Worm (Caenorhabditis elegans) whole organism, L1 larva: ENCODE data around the gene F07G11.1.
"Not testable (repeated sequence)": the region's sequence is repeated elsewhere in the genome, so short reads cannot be mapped to it uniquely, and the experiment has no call there.

Source experiments
- ceh-8 ChIP-seq: fragments of 200-800 bp; sonication (Bioruptor generic); optimal IDR thresholded peaks from 2 replicates; lab custom pipeline; 2018; ENCODE audit warnings: mild to moderate bottlenecking, missing genetic modification characterization, moderate library complexity, missing compliant biosample characterization
- lin-39 ChIP-seq: fragments of 150-350 bp; optimal IDR thresholded peaks from 2 replicates; lab custom pipeline; 2014; ENCODE audit warnings: missing biosample characterization, missing genetic modification reagents, missing genetic modification characterization
- lsy-2 ChIP-seq, 2 experiments: fragments of 150-350 bp; optimal IDR thresholded peaks; 2 replicates each; lab custom pipeline; 2014; ENCODE audit warnings: missing biosample characterization in 2 of 2, missing genetic modification characterization in 2 of 2
- nhr-11 ChIP-seq: fragments of 150-350 bp; optimal IDR thresholded peaks from 2 replicates; lab custom pipeline; 2014; ENCODE audit warnings: missing biosample characterization, missing genetic modification characterization
- unc-130 ChIP-seq: fragments of 150-350 bp; optimal IDR thresholded peaks from 2 replicates; lab custom pipeline; 2017; ENCODE audit warnings: missing biosample characterization, missing genetic modification characterization, inconsistent platforms

DNA sequence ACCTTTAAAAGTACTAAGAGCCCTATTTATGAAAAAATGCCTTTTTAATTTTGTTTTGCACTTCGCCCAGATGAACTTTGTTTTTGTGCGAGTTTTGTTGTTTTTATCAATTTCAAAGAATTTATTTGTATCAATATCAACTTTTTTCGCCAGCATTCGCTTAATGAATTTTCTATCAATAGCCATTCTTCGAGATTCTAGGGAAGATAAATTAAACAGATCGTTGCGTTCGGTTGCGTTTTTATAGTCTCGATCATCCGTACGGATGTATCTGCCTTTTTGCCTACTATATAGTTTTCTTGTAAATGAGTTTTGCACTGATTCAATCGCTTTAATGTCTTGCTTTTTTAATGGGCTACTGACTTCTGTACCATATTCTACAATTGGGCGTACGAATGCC lies 38.3 kb downstream of the F07G11.1 start, which contains the start of gene nhr-147:
- TF ChIP-seq lin-39; nhr-11 (tag; lab: Kevin White, UChicago); unc-130; lsy-2 (tag; optimal IDR thresholded peaks at IDR 0.05; lab: Kevin White, UChicago); ceh-8 (GFP tag; lab: Kevin White, UChicago): not testable (repeated sequence)
